Fruit fly (Drosophila melanogaster) whole organism, embryonic: ENCODE measurements around the gene RpL24-like.

Source experiments
- Abd-B ChIP-seq: fragments of 200-800 bp; sonication (Bioruptor generic); optimal IDR thresholded peaks from 2 replicates; lab custom pipeline; 2018; ENCODE audit warnings: missing biosample characterization, mild to moderate bottlenecking, missing genetic modification characterization, moderate library complexity
- BtbVII ChIP-seq: fragments of 200-800 bp; sonication (Bioruptor generic); optimal IDR thresholded peaks from 3 replicates; lab custom pipeline; 2017; ENCODE audit warnings: missing biosample characterization, mild to moderate bottlenecking, missing genetic modification characterization
- CG10431 ChIP-seq: fragments of 200-800 bp; sonication (Bioruptor generic); optimal IDR thresholded peaks from 3 replicates; lab custom pipeline; 2018; ENCODE audit warnings: missing biosample characterization, mild to moderate bottlenecking, missing genetic modification characterization
- CG11504 ChIP-seq: fragments of 200-800 bp; sonication (Bioruptor generic); optimal IDR thresholded peaks from 3 replicates; lab custom pipeline; 2019; ENCODE audit warnings: missing biosample characterization, mild to moderate bottlenecking, missing genetic modification characterization, moderate library complexity
- CG1233 ChIP-seq: fragments of 200-800 bp; sonication (Bioruptor generic); optimal IDR thresholded peaks from 4 replicates; lab custom pipeline; 2018; ENCODE audit warnings: missing biosample characterization, mild to moderate bottlenecking, missing genetic modification characterization
- CG12942 ChIP-seq: fragments of 200-800 bp; sonication (Bioruptor generic); optimal IDR thresholded peaks from 3 replicates; lab custom pipeline; 2016; ENCODE audit warnings: missing biosample characterization, missing genetic modification characterization
- CG13287 ChIP-seq: fragments of 200-800 bp; sonication (Bioruptor generic); IDR thresholded peaks from 2 replicates; pipeline ENCODE4 v1.3.6; 2022; ENCODE audit warnings: missing biosample characterization, missing genetic modification characterization; ENCODE audit not compliant: partially characterized antibody
- CG13424 ChIP-seq: fragments of 200-800 bp; sonication (Bioruptor generic); optimal IDR thresholded peaks from 2 replicates; lab custom pipeline; 2019; ENCODE audit warnings: missing biosample characterization, mild to moderate bottlenecking, missing genetic modification characterization, moderate library complexity
- CG14050 ChIP-seq: fragments of 200-800 bp; sonication (Bioruptor generic); IDR thresholded peaks from 3 replicates; pipeline ENCODE4 v1.3.6; 2022; ENCODE audit warnings: missing biosample characterization, missing genetic modification characterization
- CG14965 ChIP-seq: fragments of 200-800 bp; sonication (Bioruptor generic); optimal IDR thresholded peaks from 2 replicates; lab custom pipeline; 2016; ENCODE audit warnings: missing biosample characterization, missing genetic modification characterization, borderline replicate concordance
- CG1529 ChIP-seq: fragments of 200-800 bp; sonication (Bioruptor generic); optimal IDR thresholded peaks from 3 replicates; lab custom pipeline; 2018; ENCODE audit warnings: missing biosample characterization, missing genetic modification characterization
- CG1602 ChIP-seq: fragments of 200-800 bp; sonication (Bioruptor generic); optimal IDR thresholded peaks from 3 replicates; lab custom pipeline; 2016; ENCODE audit warnings: missing biosample characterization, missing genetic modification characterization
- CG17385 ChIP-seq: fragments of 200-800 bp; sonication (Bioruptor generic); optimal IDR thresholded peaks from 3 replicates; lab custom pipeline; 2018; ENCODE audit warnings: missing biosample characterization, mild to moderate bottlenecking, missing genetic modification characterization
- CG17612 ChIP-seq: fragments of 200-800 bp; sonication (Bioruptor generic); IDR thresholded peaks from 2 replicates; pipeline ENCODE4 v1.3.6; 2022; ENCODE audit warnings: missing biosample characterization, missing genetic modification characterization
- CG30431 ChIP-seq: fragments of 200-800 bp; sonication (Bioruptor generic); optimal IDR thresholded peaks from 2 replicates; lab custom pipeline; 2017; ENCODE audit warnings: missing biosample characterization, missing genetic modification characterization
- CG31365 ChIP-seq: fragments of 200-800 bp; sonication (Bioruptor generic); optimal IDR thresholded peaks from 2 replicates; lab custom pipeline; 2018; ENCODE audit warnings: missing biosample characterization, mild to moderate bottlenecking, missing genetic modification characterization
- CG4328 ChIP-seq: fragments of 200-800 bp; sonication (Bioruptor generic); optimal IDR thresholded peaks from 3 replicates; lab custom pipeline; 2017; ENCODE audit warnings: missing biosample characterization, missing genetic modification reagents, missing genetic modification characterization
- CG5180 ChIP-seq: fragments of 200-800 bp; sonication (Bioruptor generic); optimal IDR thresholded peaks from 3 replicates; lab custom pipeline; 2017; ENCODE audit warnings: missing biosample characterization, missing genetic modification characterization, mild to moderate bottlenecking, moderate library complexity, missing genetic modification reagents
- CG6813 ChIP-seq: fragments of 200-800 bp; sonication (Bioruptor generic); optimal IDR thresholded peaks from 2 replicates; lab custom pipeline; 2017; ENCODE audit warnings: missing biosample characterization, missing genetic modification characterization, mild to moderate bottlenecking, moderate library complexity, missing genetic modification reagents
- CG7786 ChIP-seq: fragments of 200-800 bp; sonication (Bioruptor generic); optimal IDR thresholded peaks from 2 replicates; lab custom pipeline; 2016; ENCODE audit warnings: missing biosample characterization, missing genetic modification characterization
- CG9215 ChIP-seq: fragments of 200-800 bp; sonication (Bioruptor generic); IDR thresholded peaks from 2 replicates; pipeline ENCODE4 v1.3.6; 2022; ENCODE audit warnings: missing biosample characterization, missing genetic modification characterization
- CG9437 ChIP-seq: fragments of 200-800 bp; sonication (Bioruptor generic); optimal IDR thresholded peaks from 2 replicates; lab custom pipeline; 2018; ENCODE audit warnings: missing biosample characterization, mild to moderate bottlenecking, missing genetic modification characterization
- CoRest ChIP-seq: fragments of 200-800 bp; sonication (Bioruptor generic); optimal IDR thresholded peaks from 3 replicates; lab custom pipeline; 2018; ENCODE audit warnings: missing biosample characterization, mild to moderate bottlenecking, missing genetic modification characterization, moderate library complexity
- Dp ChIP-seq: fragments of 200-800 bp; sonication (Bioruptor generic); optimal IDR thresholded peaks from 2 replicates; lab custom pipeline; 2018; ENCODE audit warnings: missing biosample characterization, mild to moderate bottlenecking, missing genetic modification characterization, moderate library complexity
- Ets97D ChIP-seq: fragments of 200-800 bp; sonication (Bioruptor generic); optimal IDR thresholded peaks from 3 replicates; lab custom pipeline; 2016; ENCODE audit warnings: missing biosample characterization, missing genetic modification characterization
- GATAe ChIP-seq: fragments of 200-800 bp; sonication (Bioruptor generic); conservative IDR thresholded peaks from 2 replicates; pipeline ENCODE4 v1.3.6; 2022; ENCODE audit warnings: missing biosample characterization, missing genetic modification characterization
- Hand ChIP-seq: fragments of 200-800 bp; sonication (Bioruptor generic); optimal IDR thresholded peaks from 2 replicates; lab custom pipeline; 2017; ENCODE audit warnings: mild to moderate bottlenecking, missing biosample characterization, missing genetic modification reagents, missing genetic modification characterization
- HmgD ChIP-seq: fragments of 200-800 bp; sonication (Bioruptor generic); optimal IDR thresholded peaks from 3 replicates; lab custom pipeline; 2016; ENCODE audit warnings: missing biosample characterization, missing genetic modification characterization
- NC2β ChIP-seq: fragments of 200-800 bp; sonication (Bioruptor generic); optimal IDR thresholded peaks from 2 replicates; lab custom pipeline; 2016; ENCODE audit warnings: missing biosample characterization, missing genetic modification characterization
- Nf-YB ChIP-seq: fragments of 200-800 bp; sonication (Bioruptor generic); optimal IDR thresholded peaks from 3 replicates; lab custom pipeline; 2019; ENCODE audit warnings: missing biosample characterization, mild to moderate bottlenecking, missing genetic modification characterization, moderate library complexity
- Nf-YC ChIP-seq: fragments of 200-800 bp; optimal IDR thresholded peaks from 3 replicates; lab custom pipeline; 2019; ENCODE audit warnings: missing biosample characterization, mild to moderate bottlenecking, missing genetic modification characterization, moderate library complexity
- Ptx1 ChIP-seq: fragments of 200-800 bp; sonication (Bioruptor generic); IDR thresholded peaks from 2 replicates; pipeline ENCODE4 v1.3.6; 2022; ENCODE audit warnings: missing biosample characterization, missing genetic modification characterization
- Scr ChIP-seq: fragments of 200-800 bp; sonication (Bioruptor generic); IDR thresholded peaks from 2 replicates; pipeline ENCODE4 v1.3.6; 2022; ENCODE audit warnings: missing biosample characterization, missing genetic modification characterization; ENCODE audit not compliant: partially characterized antibody
- Spps ChIP-seq: fragments of 200-800 bp; sonication (Bioruptor generic); optimal IDR thresholded peaks from 2 replicates; lab custom pipeline; 2018; ENCODE audit warnings: missing biosample characterization, mild to moderate bottlenecking, missing genetic modification characterization
- Xbp1 ChIP-seq: fragments of 200-800 bp; sonication (Bioruptor generic); optimal IDR thresholded peaks from 3 replicates; lab custom pipeline; 2016; ENCODE audit warnings: missing biosample characterization, mild to moderate bottlenecking, missing genetic modification characterization
- ara ChIP-seq: fragments of 200-800 bp; sonication (Bioruptor generic); IDR thresholded peaks from 2 replicates; pipeline ENCODE4 v1.3.6; 2022; ENCODE audit warnings: missing biosample characterization, missing genetic modification characterization
- az2 ChIP-seq: fragments of 200-800 bp; sonication (Bioruptor generic); optimal IDR thresholded peaks from 3 replicates; lab custom pipeline; 2016; ENCODE audit warnings: missing biosample characterization, missing genetic modification characterization
- bab2 ChIP-seq: fragments of 200-800 bp; sonication (Bioruptor generic); optimal IDR thresholded peaks from 2 replicates; lab custom pipeline; 2016; ENCODE audit warnings: missing biosample characterization, missing genetic modification characterization
- bowl ChIP-seq: fragments of 200-800 bp; sonication (Bioruptor generic); IDR thresholded peaks from 2 replicates; pipeline ENCODE4 v1.3.6; 2022; ENCODE audit warnings: missing biosample characterization, missing genetic modification characterization
- cad ChIP-seq: fragments of >200 bp; optimal IDR thresholded peaks from 2 replicates; lab custom pipeline; 2017; ENCODE audit warnings: missing biosample characterization, missing genetic modification characterization
- corto ChIP-seq: fragments of 200-800 bp; sonication (Bioruptor generic); optimal IDR thresholded peaks from 2 replicates; lab custom pipeline; 2016; ENCODE audit warnings: missing biosample characterization, mild to moderate bottlenecking, missing genetic modification characterization, moderate library complexity
- croc ChIP-seq: fragments of 200-800 bp; sonication (Bioruptor generic); conservative IDR thresholded peaks from 3 replicates; pipeline ENCODE4 v1.3.6; 2022; ENCODE audit warnings: missing biosample characterization, missing genetic modification characterization
- en ChIP-seq: fragments of 200-800 bp; sonication (Bioruptor generic); optimal IDR thresholded peaks from 2 replicates; lab custom pipeline; 2016; ENCODE audit warnings: missing biosample characterization, missing genetic modification characterization
- gcm2 ChIP-seq: fragments of 200-800 bp; sonication (Bioruptor generic); optimal IDR thresholded peaks from 2 replicates; lab custom pipeline; 2016; ENCODE audit warnings: missing biosample characterization, missing genetic modification characterization
- ham ChIP-seq: fragments of 200-800 bp; sonication (Bioruptor generic); IDR thresholded peaks from 2 replicates; pipeline ENCODE4 v1.3.6; 2022; ENCODE audit warnings: missing biosample characterization, missing genetic modification characterization
- jumu ChIP-seq: fragments of 200-800 bp; sonication (Bioruptor generic); optimal IDR thresholded peaks from 3 replicates; lab custom pipeline; 2016; ENCODE audit warnings: missing biosample characterization, missing genetic modification characterization
- mld ChIP-seq: fragments of 200-800 bp; sonication (Bioruptor generic); IDR thresholded peaks from 3 replicates; pipeline ENCODE4 v1.3.6; 2022; ENCODE audit warnings: missing biosample characterization, missing genetic modification characterization; ENCODE audit not compliant: partially characterized antibody
- scrt ChIP-seq: fragments of 200-800 bp; sonication (Bioruptor generic); optimal IDR thresholded peaks from 2 replicates; lab custom pipeline; 2018; ENCODE audit warnings: missing biosample characterization, mild to moderate bottlenecking, missing genetic modification characterization, moderate library complexity
- sens ChIP-seq: fragments of 200-800 bp; sonication (Bioruptor generic); peaks from one replicate; lab custom pipeline; 2016; ENCODE audit warnings: missing biosample characterization, missing genetic modification characterization
- sim ChIP-seq: fragments of 200-800 bp; sonication (Bioruptor generic); IDR thresholded peaks from 2 replicates; pipeline ENCODE4 v1.3.6; 2022; ENCODE audit warnings: missing biosample characterization, missing genetic modification characterization
- trh ChIP-seq: fragments of 200-800 bp; sonication (Bioruptor generic); optimal IDR thresholded peaks from 2 replicates; lab custom pipeline; 2016; ENCODE audit warnings: missing biosample characterization, missing genetic modification characterization

The RpL24-like gene

dm6 chr3R:11392805-11393204 lies 38.6 kb downstream of the RpL24-like start (continued):
- TF ChIP-seq Abd-B (GFP tag; lab: Kevin White, UChicago), result no peak
- no peak; the same call in 1 of the 2 replicates for TF ChIP-seq CG17612 (GFP tag; lab: Robert Waterston, UW)
- peak; percentile 60 for TF ChIP-seq trh
- TF ChIP-seq bab2 (GFP tag; lab: Kevin White, UChicago), result no peak
- no peak for TF ChIP-seq ham (GFP tag; lab: Robert Waterston, UW)
- TF ChIP-seq NC2β (GFP tag; lab: Kevin White, UChicago), result no peak
- TF ChIP-seq corto (GFP tag; lab: Kevin White, UChicago), result no peak
- peak; percentile 65 for TF ChIP-seq CG4328 (GFP tag; lab: Kevin White, UChicago)
- peak; percentile 83 for TF ChIP-seq ara (GFP tag; lab: Robert Waterston, UW)
- TF ChIP-seq Xbp1 (GFP tag; lab: Kevin White, UChicago), result peak; percentile 64
- peak; percentile 57 for TF ChIP-seq CG9437 (GFP tag; lab: Kevin White, UChicago)
- peak; percentile 21 for TF ChIP-seq CG12942 (GFP tag; lab: Kevin White, UChicago)
- TF ChIP-seq CG6813, result peak; percentile 82
- no peak for TF ChIP-seq bowl
- no peak for TF ChIP-seq scrt
- TF ChIP-seq Spps (tag; lab: Kevin White, UChicago), result peak; percentile 30
- peak; percentile 88 for TF ChIP-seq CG1233
- peak; percentile 57 for TF ChIP-seq en (GFP tag; lab: Kevin White, UChicago)
- peak; percentile 59; the same call in 1 of the 2 replicates for TF ChIP-seq Ptx1
- TF ChIP-seq mld (GFP tag; lab: Robert Waterston, UW), result no peak
- TF ChIP-seq CG1602 (GFP tag; lab: Kevin White, UChicago), result peak; percentile 16
- peak; percentile 72 for TF ChIP-seq CG10431
- no peak for TF ChIP-seq CG13424
- TF ChIP-seq Scr (GFP tag; lab: Robert Waterston, UW), result no peak
- no peak for TF ChIP-seq CG14050 (GFP tag; lab: Robert Waterston, UW)
- TF ChIP-seq CoRest (tag; lab: Kevin White, UChicago), result peak; percentile 63
- TF ChIP-seq GATAe, result no peak
- peak; percentile 1 for TF ChIP-seq CG14965 (GFP tag; lab: Kevin White, UChicago)
- TF ChIP-seq Nf-YB (GFP tag; lab: Kevin White, UChicago), result peak; percentile 40
- peak; percentile 32 for TF ChIP-seq az2
- TF ChIP-seq CG11504 (tag; lab: Kevin White, UChicago), result no peak
- TF ChIP-seq CG5180, result peak; percentile 45
- peak; percentile 89 for TF ChIP-seq sens
- TF ChIP-seq CG9215 (GFP tag; lab: Robert Waterston, UW), result no peak
- TF ChIP-seq cad, result no peak
- peak; percentile 98 for TF ChIP-seq Ets97D
- no peak for TF ChIP-seq CG7786
- TF ChIP-seq croc (GFP tag; lab: Robert Waterston, UW), result peak; percentile 49; the same call in 1 of the 3 replicates
- peak; percentile 96 for TF ChIP-seq CG31365 (tag; lab: Kevin White, UChicago)
- TF ChIP-seq CG30431 (GFP tag; lab: Kevin White, UChicago), result peak; percentile 86
- TF ChIP-seq gcm2, result no peak
- TF ChIP-seq HmgD (GFP tag; lab: Kevin White, UChicago), result peak; percentile 59
- TF ChIP-seq BtbVII, result peak; percentile 24
- peak; percentile 71 for TF ChIP-seq CG1529
- peak; percentile 67 for TF ChIP-seq CG17385 (GFP tag; lab: Kevin White, UChicago)
- TF ChIP-seq Dp, result no peak
- TF ChIP-seq CG13287 (GFP tag; lab: Robert Waterston, UW), result no peak
- peak; percentile 68; the same call in 1 of the 2 replicates for TF ChIP-seq sim (GFP tag; lab: Robert Waterston, UW)
- no peak for TF ChIP-seq Nf-YC (tag; lab: Kevin White, UChicago)
- no peak for TF ChIP-seq Hand
- peak; percentile 15 for TF ChIP-seq jumu
